Fruit fly (Drosophila melanogaster): ENCODE data around the gene Sfp26Ad.

- TF ChIP-seq eg (GFP tag; IDR thresholded peaks at IDR 0.05) (no peak), Blimp-1 (GFP tag; optimal IDR thresholded peaks at IDR 0.05) (no peak), esn (GFP tag; optimal IDR thresholded peaks at IDR 0.05) (no peak), CG6276 (GFP tag; optimal IDR thresholded peaks at IDR 0.05) (no peak), CG6854 (GFP tag; optimal IDR thresholded peaks at IDR 0.05) (no peak), Sox15 (GFP tag; optimal IDR thresholded peaks at IDR 0.05) (no peak), Gug (GFP tag; IDR thresholded peaks at IDR 0.05) (no peak), CG16779 (tag; optimal IDR thresholded peaks at IDR 0.05) (no peak), Met (GFP tag; optimal IDR thresholded peaks at IDR 0.05) (no peak), CG6163 (GFP tag; IDR thresholded peaks at IDR 0.05) (no peak), acj6 (GFP tag; optimal IDR thresholded peaks at IDR 0.05) (no peak), Hr38 (GFP tag; optimal IDR thresholded peaks at IDR 0.05) (no peak), CG15336 (GFP tag; IDR thresholded peaks at IDR 0.05) (no peak)
These were observed 19.4 kb downstream of the Sfp26Ad start, which contains the start of gene CG9016 for dm6 chr2L:5923603-5924138.

All from whole organism, prepupa.